Worm (Caenorhabditis elegans) whole organism, young adult: Measurements from ENCODE around the gene umps-1.

ENCODE experiments used
- C17E4.6 ChIP-seq: fragments of 200-800 bp; sonication (Bioruptor generic); IDR thresholded peaks from 2 replicates; pipeline ENCODE4 v1.3.6; 2022; ENCODE audit warnings: missing genetic modification reagents, missing genetic modification characterization, missing compliant biosample characterization
- F39B2.1 ChIP-seq: fragments of 200-800 bp; sonication (Bioruptor generic); IDR thresholded peaks from 2 replicates; pipeline ENCODE4 v1.3.6; 2022; ENCODE audit warnings: missing genetic modification reagents, missing genetic modification characterization, missing compliant biosample characterization
- F55B11.4 ChIP-seq: sonication (generic microtip); optimal IDR thresholded peaks from 2 replicates; lab custom pipeline; 2016; ENCODE audit warnings: missing compliant biosample characterization, missing genetic modification characterization, borderline replicate concordance; ENCODE audit not compliant: insufficient read depth
- T26A5.8 ChIP-seq: sonication (generic microtip); optimal IDR thresholded peaks from 2 replicates; lab custom pipeline; 2016; ENCODE audit warnings: missing genetic modification characterization, missing compliant biosample characterization
- Y67H2A.10 ChIP-seq: fragments of 200-800 bp; sonication (Bioruptor generic); conservative IDR thresholded peaks from 2 replicates; pipeline ENCODE4 v1.3.6; 2022; ENCODE audit warnings: missing genetic modification reagents, missing genetic modification characterization, missing compliant biosample characterization
- ceh-27 ChIP-seq: fragments of 200-800 bp; sonication (Bioruptor generic); optimal IDR thresholded peaks from 2 replicates; lab custom pipeline; 2018; ENCODE audit warnings: mild to moderate bottlenecking, missing genetic modification characterization, moderate library complexity, missing compliant biosample characterization
- efl-1 ChIP-seq: fragments of 150-350 bp; optimal IDR thresholded peaks from 2 replicates; lab custom pipeline; 2014; ENCODE audit warnings: missing biosample characterization, missing genetic modification reagents, missing genetic modification characterization
- ets-4 ChIP-seq: fragments of 200-800 bp; sonication (Bioruptor generic); optimal IDR thresholded peaks from 2 replicates; lab custom pipeline; 2018; ENCODE audit warnings: mild to moderate bottlenecking, missing genetic modification characterization, missing compliant biosample characterization
- fkh-3 ChIP-seq: sonication (generic microtip); optimal IDR thresholded peaks from 2 replicates; lab custom pipeline; 2016; ENCODE audit warnings: mild to moderate bottlenecking, missing genetic modification characterization, missing compliant biosample characterization
- hmg-1.2 ChIP-seq: fragments of 200-800 bp; sonication (Bioruptor generic); IDR thresholded peaks from 2 replicates; pipeline ENCODE4 v1.3.6; 2022; ENCODE audit warnings: missing genetic modification reagents, missing genetic modification characterization, missing compliant biosample characterization
- lin-35 ChIP-seq, 3 experiments: fragments of 150-350 bp in 2 of 3; sonication (generic microtip) in 1 of 3; optimal IDR thresholded peaks; 2 replicates each; lab custom pipeline; 2014 to 2018; ENCODE audit warnings: missing biosample characterization in 3 of 3, missing genetic modification characterization in 3 of 3, missing genetic modification reagents in 3 of 3
- lsy-27 ChIP-seq: sonication (generic microtip); optimal IDR thresholded peaks from 2 replicates; lab custom pipeline; 2017; ENCODE audit warnings: missing genetic modification characterization, mild to moderate bottlenecking, missing compliant biosample characterization, antibody characterized with exemption, missing genotype, borderline replicate concordance; ENCODE audit not compliant: insufficient read depth
- tbx-9 ChIP-seq: sonication (generic microtip); optimal IDR thresholded peaks from 2 replicates; lab custom pipeline; 2016; ENCODE audit warnings: borderline replicate concordance, missing genetic modification characterization, inconsistent platforms, missing compliant biosample characterization
- unc-62 ChIP-seq: fragments of 150-350 bp; optimal IDR thresholded peaks from 2 replicates; lab custom pipeline; 2014; ENCODE audit warnings: missing biosample characterization, missing genetic modification reagents, missing genetic modification characterization

ce11 chrIII:10378899-10379298 is 21.5 kb upstream of the umps-1 start:
- no peak for TF ChIP-seq Y67H2A.10 (GFP tag; lab: Robert Waterston, UW)
- no peak for TF ChIP-seq hmg-1.2 (GFP tag; lab: Robert Waterston, UW)
- TF ChIP-seq C17E4.6 (GFP tag; lab: Robert Waterston, UW) = no peak
- TF ChIP-seq lsy-27 (tag; lab: Kevin White, UChicago) = no peak
- TF ChIP-seq fkh-3 (tag; lab: Kevin White, UChicago) = no peak
- TF ChIP-seq unc-62 (GFP tag; lab: Kevin White, UChicago) = no peak
- TF ChIP-seq tbx-9 (tag; lab: Kevin White, UChicago) = no peak
- TF ChIP-seq ceh-27 (GFP tag; lab: Kevin White, UChicago) = no peak
- TF ChIP-seq ets-4 (GFP tag; lab: Kevin White, UChicago) = no peak
- no peak for TF ChIP-seq T26A5.8 (tag; lab: Kevin White, UChicago)
- no peak for TF ChIP-seq efl-1
- TF ChIP-seq F39B2.1 (GFP tag; lab: Robert Waterston, UW) = no peak
- no peak for TF ChIP-seq F55B11.4
- no peak for TF ChIP-seq lin-35 (GFP tag; optimal IDR thresholded peaks at IDR 0.05; lab: Kevin White, UChicago)
